Worm (Caenorhabditis elegans): ENCODE data around the gene Y38E10A.17.

The Y38E10A.17 gene

ce11 chrII:12666042-12666441, 31.4 kb upstream of the Y38E10A.17 start:
- TF ChIP-seq zip-5 (tag; optimal IDR thresholded peaks at IDR 0.05): no peak

ce11 chrII:12665019-12665418, 30.4 kb upstream of the Y38E10A.17 start:
- TF ChIP-seq ceh-31 (tag; optimal IDR thresholded peaks at IDR 0.05): peak; percentile 35
- peak; percentile 64 for TF ChIP-seq ceh-14 (tag; optimal IDR thresholded peaks at IDR 0.05)
- no peak for TF ChIP-seq che-1 (tag; optimal IDR thresholded peaks at IDR 0.05)
- TF ChIP-seq unc-42 (tag; optimal IDR thresholded peaks at IDR 0.05): peak; percentile 43

ce11 chrII:12661930-12662329, 27.3 kb upstream of the Y38E10A.17 start:
- no peak for TF ChIP-seq lin-11 (tag; optimal IDR thresholded peaks at IDR 0.05)
- TF ChIP-seq ceh-31 (tag; optimal IDR thresholded peaks at IDR 0.05): peak; percentile 30

- TF ChIP-seq ceh-34 (tag; optimal IDR thresholded peaks at IDR 0.05) (no peak), unc-55 (GFP tag; optimal IDR thresholded peaks at IDR 0.05) (no peak), hlh-15 (tag; optimal IDR thresholded peaks at IDR 0.05) (no peak), K09A11.1 (tag; optimal IDR thresholded peaks at IDR 0.05; ENCODE audit: insufficient read depth) (no peak), unc-3 (GFP tag; conservative IDR thresholded peaks at IDR 0.05) (no peak), unc-3 (tag; optimal IDR thresholded peaks at IDR 0.05) (no peak), ceh-45 (GFP tag; IDR thresholded peaks at IDR 0.05) (no peak), ceh-18 (tag; optimal IDR thresholded peaks at IDR 0.05) (peak; percentile 73), zip-5 (tag; optimal IDR thresholded peaks at IDR 0.05) (no peak), ama-1 (optimal IDR thresholded peaks at IDR 0.05) (no peak), dmd-4 (tag; optimal IDR thresholded peaks at IDR 0.05; ENCODE audit: borderline replicate concordance) (no peak), ceh-31 (tag; optimal IDR thresholded peaks at IDR 0.05) (peak; percentile 36), pha-4 (tag; optimal IDR thresholded peaks at IDR 0.05) (no peak), pat-9 (tag; optimal IDR thresholded peaks at IDR 0.05) (no peak), tbx-7 (tag; optimal IDR thresholded peaks at IDR 0.05) (no peak), pha-2 (tag; optimal IDR thresholded peaks at IDR 0.05) (no peak), unc-42 (tag; optimal IDR thresholded peaks at IDR 0.05) (peak; percentile 47), odd-2 (tag; optimal IDR thresholded peaks at IDR 0.05) (no peak), hlh-8 (tag; optimal IDR thresholded peaks at IDR 0.05) (peak; percentile 80), dve-1 (tag; optimal IDR thresholded peaks at IDR 0.05) (peak; percentile 81), hlh-13 (GFP tag; optimal IDR thresholded peaks at IDR 0.05) (no peak), rnt-1 (tag; optimal IDR thresholded peaks at IDR 0.05) (peak; percentile 24), F13H6.1 (tag; optimal IDR thresholded peaks at IDR 0.05) (no peak), elt-4 (tag; optimal IDR thresholded peaks at IDR 0.05) (no peak)
Measured at ce11 chrII:12659676-12660371, 25.2 kb upstream of the Y38E10A.17 start.

ce11 chrII:12658409-12658808, 23.8 kb upstream of the Y38E10A.17 start:
- TF ChIP-seq lin-11 (tag; optimal IDR thresholded peaks at IDR 0.05) (no peak), ceh-31 (tag; optimal IDR thresholded peaks at IDR 0.05) (no peak), Y22D7AL.16 (tag; optimal IDR thresholded peaks at IDR 0.05) (no peak), pat-9 (tag; optimal IDR thresholded peaks at IDR 0.05) (no peak)

ce11 chrII:12657620-12658019, 23.0 kb upstream of the Y38E10A.17 start:
- TF ChIP-seq ceh-14 (tag; optimal IDR thresholded peaks at IDR 0.05) (peak; percentile 63), sox-2 (GFP tag; IDR thresholded peaks at IDR 0.05) (no peak), pha-2 (tag; optimal IDR thresholded peaks at IDR 0.05) (no peak)

- TF ChIP-seq che-1 (tag; optimal IDR thresholded peaks at IDR 0.05) (no peak), nhr-11 (tag; optimal IDR thresholded peaks at IDR 0.05) (no peak), unc-42 (tag; optimal IDR thresholded peaks at IDR 0.05) (no peak), fkh-6 (tag; optimal IDR thresholded peaks at IDR 0.05) (no peak), ceh-34 (tag; optimal IDR thresholded peaks at IDR 0.05) (no peak), sdc-2 (tag; optimal IDR thresholded peaks at IDR 0.05) (no peak), ceh-6 (GFP tag; optimal IDR thresholded peaks at IDR 0.05) (no peak), ceh-48 (tag; optimal IDR thresholded peaks at IDR 0.05) (no peak), ceh-31 (tag; optimal IDR thresholded peaks at IDR 0.05) (no peak), ahr-1 (tag; optimal IDR thresholded peaks at IDR 0.05) (no peak), gmeb-2 (tag; optimal IDR thresholded peaks at IDR 0.05) (no peak), ceh-9 (tag; optimal IDR thresholded peaks at IDR 0.05) (no peak), syd-9 (tag; optimal IDR thresholded peaks at IDR 0.05) (no peak)
Measured at ce11 chrII:12655816-12656215, 21.2 kb upstream of the Y38E10A.17 start.
